Worm (Caenorhabditis elegans): ENCODE data around the gene ent-2.

DNA sequence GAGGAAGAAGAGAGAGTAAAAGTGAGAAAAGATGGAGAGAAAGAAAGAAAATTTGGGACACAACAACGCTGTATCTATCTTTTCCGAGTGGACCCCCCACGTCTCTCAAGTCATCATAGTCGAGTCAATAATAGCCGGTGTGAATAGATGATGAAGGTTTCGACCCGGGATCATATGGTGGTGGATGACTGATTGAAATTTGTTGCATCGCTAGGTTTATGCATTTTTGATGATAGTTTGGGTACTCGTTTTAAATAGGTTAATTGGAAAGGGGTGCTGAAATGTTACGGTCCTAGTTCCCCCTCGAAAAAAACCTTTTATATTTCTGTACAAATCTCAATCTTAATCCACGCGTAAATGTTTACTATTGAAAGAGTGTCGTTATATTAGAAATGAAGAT, 45.3 kb upstream of the ent-2 start:
- TF ChIP-seq pax-1 (tag; optimal IDR thresholded peaks at IDR 0.05) (no peak), che-1 (tag; optimal IDR thresholded peaks at IDR 0.05) (no peak), zip-5 (tag; optimal IDR thresholded peaks at IDR 0.05) (no peak), ets-4 (tag; optimal IDR thresholded peaks at IDR 0.05) (no peak), pha-4 (tag; optimal IDR thresholded peaks at IDR 0.05) (no peak), ceh-30 (tag; optimal IDR thresholded peaks at IDR 0.05) (no peak), unc-86 (tag; optimal IDR thresholded peaks at IDR 0.05) (no peak), F13H6.1 (tag; optimal IDR thresholded peaks at IDR 0.05) (no peak), nhr-11 (tag; optimal IDR thresholded peaks at IDR 0.05) (no peak), ceh-24 (tag; optimal IDR thresholded peaks at IDR 0.05) (no peak), nfya-1 (tag; optimal IDR thresholded peaks at IDR 0.05) (no peak), ama-1 (optimal IDR thresholded peaks at IDR 0.05) (no peak)

Data from whole organism, late embryonic.